Worm (Caenorhabditis elegans) whole organism, late embryonic: ENCODE results near the gene gpr-1.

Experiments
- C08G9.2 ChIP-seq: sonication (generic microtip); optimal IDR thresholded peaks from 2 replicates; lab custom pipeline; 2016; ENCODE audit warnings: mild to moderate bottlenecking, missing genetic modification characterization, moderate library complexity, missing compliant biosample characterization
- C38D4.7 ChIP-seq: fragments of 200-800 bp; sonication (Bioruptor generic); optimal IDR thresholded peaks from 2 replicates; lab custom pipeline; 2018; ENCODE audit warnings: mild to moderate bottlenecking, missing genetic modification characterization, moderate library complexity, missing compliant biosample characterization
- F13H6.1 ChIP-seq: sonication (generic microtip); optimal IDR thresholded peaks from 2 replicates; lab custom pipeline; 2016; ENCODE audit warnings: missing genetic modification characterization, missing compliant biosample characterization
- K02D7.2 ChIP-seq: sonication (generic microtip); optimal IDR thresholded peaks from 2 replicates; lab custom pipeline; 2017; ENCODE audit warnings: mild to moderate bottlenecking, missing genetic modification characterization, missing compliant biosample characterization
- K09A11.1 ChIP-seq: sonication (generic microtip); optimal IDR thresholded peaks from 2 replicates; lab custom pipeline; 2017; ENCODE audit warnings: antibody characterized with exemption, mild to moderate bottlenecking, missing genetic modification characterization, missing compliant biosample characterization; ENCODE audit not compliant: insufficient read depth
- T23F11.4 ChIP-seq: fragments of 200-800 bp; sonication (Bioruptor generic); optimal IDR thresholded peaks from 2 replicates; lab custom pipeline; 2018; ENCODE audit warnings: mild to moderate bottlenecking, missing genetic modification characterization, missing compliant biosample characterization
- Y22D7AL.16 ChIP-seq: sonication (generic microtip); optimal IDR thresholded peaks from 2 replicates; lab custom pipeline; 2016; ENCODE audit warnings: missing genetic modification characterization, missing compliant biosample characterization
- ahr-1 ChIP-seq: sonication (generic microtip); optimal IDR thresholded peaks from 2 replicates; lab custom pipeline; 2016; ENCODE audit warnings: missing genetic modification characterization, missing compliant biosample characterization
- ceh-14 ChIP-seq: sonication (generic microtip); optimal IDR thresholded peaks from 2 replicates; lab custom pipeline; 2016; ENCODE audit warnings: missing genotype, missing genetic modification characterization, missing compliant biosample characterization
- ceh-18 ChIP-seq: sonication (generic microtip); optimal IDR thresholded peaks from 2 replicates; lab custom pipeline; 2016; ENCODE audit warnings: missing genetic modification characterization, missing compliant biosample characterization
- ceh-2 ChIP-seq: sonication (generic microtip); optimal IDR thresholded peaks from 2 replicates; lab custom pipeline; 2016; ENCODE audit warnings: missing genotype, missing genetic modification characterization, missing compliant biosample characterization
- ceh-22 ChIP-seq: sonication (generic microtip); optimal IDR thresholded peaks from 2 replicates; lab custom pipeline; 2017; ENCODE audit warnings: missing biosample characterization, missing genetic modification characterization
- ceh-24 ChIP-seq: sonication (generic microtip); optimal IDR thresholded peaks from 2 replicates; lab custom pipeline; 2016; ENCODE audit warnings: mild to moderate bottlenecking, missing genetic modification characterization, missing compliant biosample characterization
- ceh-30 ChIP-seq: fragments of 150-350 bp; optimal IDR thresholded peaks from 2 replicates; lab custom pipeline; 2014; ENCODE audit warnings: missing biosample characterization, missing genetic modification characterization
- ceh-48 ChIP-seq: sonication (generic microtip); optimal IDR thresholded peaks from 2 replicates; lab custom pipeline; 2016; ENCODE audit warnings: missing genetic modification characterization, inconsistent platforms, missing compliant biosample characterization
- ceh-6 ChIP-seq: fragments of 200-800 bp; sonication (Bioruptor generic); optimal IDR thresholded peaks from 2 replicates; lab custom pipeline; 2018; ENCODE audit warnings: mild to moderate bottlenecking, missing genetic modification characterization, missing compliant biosample characterization
- ceh-9 ChIP-seq: sonication (generic microtip); optimal IDR thresholded peaks from 2 replicates; lab custom pipeline; 2016; ENCODE audit warnings: mild to moderate bottlenecking, missing genetic modification characterization, inconsistent platforms, missing compliant biosample characterization
- che-1 ChIP-seq: sonication (generic microtip); optimal IDR thresholded peaks from 2 replicates; lab custom pipeline; 2016; ENCODE audit warnings: mild to moderate bottlenecking, missing genetic modification characterization, missing compliant biosample characterization
- dmd-4 ChIP-seq: sonication (generic microtip); optimal IDR thresholded peaks from 2 replicates; lab custom pipeline; 2016; ENCODE audit warnings: borderline replicate concordance, missing genetic modification characterization, missing compliant biosample characterization
- dve-1 ChIP-seq: sonication (generic microtip); optimal IDR thresholded peaks from 2 replicates; lab custom pipeline; 2017; ENCODE audit warnings: antibody characterized with exemption, mild to moderate bottlenecking, missing genetic modification characterization, missing compliant biosample characterization
- elt-2 ChIP-seq: sonication (generic microtip); optimal IDR thresholded peaks from 2 replicates; lab custom pipeline; 2016; ENCODE audit warnings: missing genetic modification reagents, missing genetic modification characterization, missing compliant biosample characterization
- elt-4 ChIP-seq: sonication (generic microtip); optimal IDR thresholded peaks from 2 replicates; lab custom pipeline; 2016; ENCODE audit warnings: missing genetic modification characterization, missing compliant biosample characterization
- fax-1 ChIP-seq: sonication (generic microtip); optimal IDR thresholded peaks from 2 replicates; lab custom pipeline; 2016; ENCODE audit warnings: missing genotype, missing genetic modification characterization, missing compliant biosample characterization
- fkh-6 ChIP-seq: sonication (generic microtip); optimal IDR thresholded peaks from 2 replicates; lab custom pipeline; 2016; ENCODE audit warnings: missing genetic modification characterization, missing compliant biosample characterization
- gmeb-2 ChIP-seq: sonication (generic microtip); optimal IDR thresholded peaks from 2 replicates; lab custom pipeline; 2016; ENCODE audit warnings: missing genetic modification characterization, inconsistent platforms, missing compliant biosample characterization
- hlh-30 ChIP-seq: sonication (generic microtip); optimal IDR thresholded peaks from 2 replicates; lab custom pipeline; 2017; ENCODE audit warnings: antibody characterized with exemption, missing genetic modification characterization, missing compliant biosample characterization; ENCODE audit not compliant: insufficient read depth
- hlh-8 ChIP-seq: sonication (generic microtip); optimal IDR thresholded peaks from 2 replicates; lab custom pipeline; 2016; ENCODE audit warnings: missing genotype, missing genetic modification characterization, missing compliant biosample characterization
- lim-6 ChIP-seq: sonication (generic microtip); optimal IDR thresholded peaks from 2 replicates; lab custom pipeline; 2016; ENCODE audit warnings: missing genetic modification characterization, missing compliant biosample characterization
- madf-2 ChIP-seq: sonication (generic microtip); optimal IDR thresholded peaks from 2 replicates; lab custom pipeline; 2017; ENCODE audit warnings: missing genetic modification characterization, missing compliant biosample characterization
- nfya-1 ChIP-seq: sonication (generic microtip); optimal IDR thresholded peaks from 2 replicates; lab custom pipeline; 2017; ENCODE audit warnings: missing genetic modification characterization, mild to moderate bottlenecking, missing compliant biosample characterization, antibody characterized with exemption, moderate library complexity
- nhr-11 ChIP-seq: fragments of 150-350 bp; optimal IDR thresholded peaks from 2 replicates; lab custom pipeline; 2014; ENCODE audit warnings: missing biosample characterization, missing genetic modification characterization
- odd-2 ChIP-seq: sonication (generic microtip); optimal IDR thresholded peaks from 2 replicates; lab custom pipeline; 2017; ENCODE audit warnings: antibody characterized with exemption, mild to moderate bottlenecking, missing genetic modification characterization, missing compliant biosample characterization
- pag-3 ChIP-seq: sonication (generic microtip); optimal IDR thresholded peaks from 2 replicates; lab custom pipeline; 2016; ENCODE audit warnings: missing compliant biosample characterization, missing genetic modification characterization, borderline replicate concordance
- pha-4 ChIP-seq: fragments of 150-350 bp; optimal IDR thresholded peaks from 2 replicates; lab custom pipeline; 2018; ENCODE audit warnings: missing biosample characterization, missing genetic modification reagents, missing genetic modification characterization
- pqm-1 ChIP-seq: sonication (generic microtip); optimal IDR thresholded peaks from 2 replicates; lab custom pipeline; 2016; ENCODE audit warnings: missing genetic modification characterization, missing compliant biosample characterization
- ref-2 ChIP-seq: sonication (generic microtip); optimal IDR thresholded peaks from 2 replicates; lab custom pipeline; 2016; ENCODE audit warnings: missing genetic modification characterization, missing compliant biosample characterization
- rnt-1 ChIP-seq: sonication (generic microtip); optimal IDR thresholded peaks from 2 replicates; lab custom pipeline; 2016; ENCODE audit warnings: missing genetic modification characterization, missing compliant biosample characterization
- sox-2 ChIP-seq: fragments of 200-800 bp; sonication (Bioruptor generic); IDR thresholded peaks from 2 replicates; pipeline ENCODE4 v1.3.6; 2022; ENCODE audit warnings: missing genetic modification reagents, missing genetic modification characterization, missing compliant biosample characterization
- sox-4 ChIP-seq: sonication (generic microtip); optimal IDR thresholded peaks from 2 replicates; lab custom pipeline; 2017; ENCODE audit warnings: mild to moderate bottlenecking, missing genetic modification characterization, inconsistent platforms, missing compliant biosample characterization
- syd-9 ChIP-seq: sonication (generic microtip); optimal IDR thresholded peaks from 2 replicates; lab custom pipeline; 2016; ENCODE audit warnings: mild to moderate bottlenecking, missing genetic modification characterization, moderate library complexity, missing compliant biosample characterization
- tbx-2 ChIP-seq: sonication (generic microtip); optimal IDR thresholded peaks from 2 replicates; lab custom pipeline; 2016; ENCODE audit warnings: missing genetic modification characterization, missing compliant biosample characterization
- unc-55 ChIP-seq: sonication (generic microtip); optimal IDR thresholded peaks from 2 replicates; lab custom pipeline; 2017; ENCODE audit warnings: missing biosample characterization, missing genetic modification reagents, missing genetic modification characterization
- zip-5 ChIP-seq: sonication (generic microtip); optimal IDR thresholded peaks from 2 replicates; lab custom pipeline; 2016; ENCODE audit warnings: missing genetic modification characterization, missing compliant biosample characterization
- ztf-16 ChIP-seq: sonication (generic microtip); optimal IDR thresholded peaks from 2 replicates; lab custom pipeline; 2017; ENCODE audit warnings: missing genetic modification characterization, missing compliant biosample characterization

gpr-1 gene

DNA sequence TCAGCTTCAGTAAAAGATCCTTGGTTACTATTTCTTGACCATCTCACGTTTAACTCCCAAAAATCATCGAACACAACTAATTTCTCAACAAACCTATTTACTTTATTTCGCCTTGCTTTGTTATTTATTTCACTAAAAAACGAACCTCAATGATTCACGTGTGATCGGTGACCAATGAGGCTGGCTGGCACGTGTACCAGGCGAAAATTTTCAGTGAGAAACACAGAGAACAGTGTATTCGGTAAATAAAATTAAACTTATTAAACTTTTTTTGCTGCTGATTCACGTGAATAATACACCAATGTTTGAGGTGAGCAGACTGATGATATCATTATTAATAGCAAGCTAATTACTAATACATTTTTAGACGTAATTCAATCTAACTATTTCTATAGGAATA is 26.7 kb downstream of the gpr-1 start:
- TF ChIP-seq ahr-1 (tag; lab: Kevin White, UChicago) (no peak), syd-9 (no peak), gmeb-2 (tag; lab: Kevin White, UChicago) (no peak), ceh-22 (tag; lab: Kevin White, UChicago) (no peak), lim-6 (no peak), ztf-16 (tag; lab: Kevin White, UChicago) (no peak), K02D7.2 (no peak), ceh-9 (tag; lab: Kevin White, UChicago) (no peak), C08G9.2 (tag; lab: Kevin White, UChicago) (no peak)

DNA sequence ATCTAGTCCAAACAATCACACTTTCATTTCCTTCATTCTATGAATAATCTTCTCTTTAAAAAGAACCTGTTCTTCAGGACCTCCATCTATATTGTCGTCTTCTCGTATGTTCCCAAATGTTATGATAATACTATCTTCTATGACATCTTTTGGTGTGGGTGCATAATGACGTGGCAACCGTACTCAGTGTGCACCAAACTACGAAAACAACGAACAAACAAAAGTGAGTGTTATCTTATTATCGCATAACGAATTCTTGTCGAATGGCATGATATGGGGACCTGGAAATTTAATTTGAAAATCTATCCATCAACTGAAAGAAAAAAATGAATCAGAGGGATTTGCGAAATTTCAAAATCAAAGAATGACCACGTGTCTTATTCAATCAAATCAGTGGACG is 27.3 kb downstream of the gpr-1 start:
- TF ChIP-seq sox-2 (no peak), elt-2 (peak; percentile 67), sox-4 (tag; lab: Kevin White, UChicago) (no peak), ceh-48 (no peak), nhr-11 (tag; lab: Kevin White, UChicago) (no peak)

DNA sequence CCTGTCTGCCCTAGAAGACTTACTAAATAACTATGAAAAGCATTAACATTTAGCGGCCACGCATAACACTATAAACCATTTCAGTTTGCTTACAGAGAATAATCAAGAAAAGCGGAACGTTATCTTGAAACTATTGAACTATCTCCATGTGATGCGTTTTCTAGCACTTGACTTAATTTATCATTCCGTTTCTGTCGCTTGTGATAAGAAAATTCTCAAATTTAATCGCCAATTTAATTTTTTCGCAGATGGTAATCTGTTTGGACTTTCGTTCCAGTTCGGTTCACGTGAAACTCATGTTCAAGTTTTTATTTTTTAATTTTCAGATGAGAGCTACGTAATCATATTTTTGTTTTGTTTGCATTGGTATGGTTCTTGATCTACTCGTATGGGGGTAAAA is 28.2 kb downstream of the gpr-1 start:
- TF ChIP-seq madf-2 (no peak), elt-2 (peak; percentile 81), T23F11.4 (GFP tag; lab: Kevin White, UChicago) (no peak), ref-2 (tag; lab: Kevin White, UChicago) (no peak)

DNA sequence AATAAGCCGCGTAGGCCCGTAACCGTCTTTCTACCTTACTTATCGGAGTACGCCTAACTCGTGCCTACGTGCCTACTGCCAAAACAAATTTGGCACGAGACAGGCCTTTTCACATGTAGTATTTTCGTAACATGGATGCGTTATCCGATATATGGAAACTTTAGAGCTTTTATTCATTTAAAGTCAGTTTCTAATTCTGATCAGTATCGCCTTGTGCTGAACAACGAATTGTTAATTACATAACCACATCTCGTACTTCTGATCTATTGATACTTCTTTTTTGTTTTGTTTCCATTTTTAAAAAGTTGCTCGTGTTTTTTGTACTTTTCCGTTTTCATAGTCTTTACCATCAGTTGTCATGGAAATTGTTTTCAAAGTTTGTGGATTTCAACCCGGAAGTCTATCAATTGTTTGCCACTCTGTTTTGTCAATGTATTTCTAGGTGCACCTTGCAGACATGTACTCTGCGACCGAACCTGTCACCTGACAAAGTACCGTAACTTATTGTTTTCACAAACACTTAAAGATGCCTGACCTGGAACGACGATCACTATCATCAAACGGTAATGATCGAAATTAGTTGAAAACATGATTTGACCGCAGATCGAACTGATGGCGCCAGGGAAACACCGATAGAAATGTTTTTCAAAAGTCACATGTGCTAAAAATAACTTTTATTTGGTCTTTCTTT is 29.1 kb downstream of the gpr-1 start:
- TF ChIP-seq fkh-6 (tag; lab: Kevin White, UChicago) (no peak), C38D4.7 (GFP tag; lab: Kevin White, UChicago) (no peak), pag-3 (tag; lab: Kevin White, UChicago) (no peak), che-1 (tag; lab: Kevin White, UChicago) (no peak), nhr-11 (tag; lab: Kevin White, UChicago) (no peak), fax-1 (no peak), elt-4 (tag; lab: Kevin White, UChicago) (no peak), ztf-16 (tag; lab: Kevin White, UChicago) (no peak), Y22D7AL.16 (tag; lab: Kevin White, UChicago) (no peak), K09A11.1 (no peak), dmd-4 (no peak), dve-1 (tag; lab: Kevin White, UChicago) (no peak), zip-5 (tag; lab: Kevin White, UChicago) (no peak), odd-2 (tag; lab: Kevin White, UChicago) (no peak), ceh-30 (tag; lab: Kevin White, UChicago) (no peak), rnt-1 (tag; lab: Kevin White, UChicago) (no peak), pha-4 (tag; lab: Kevin White, UChicago) (no peak)
- TF ChIP-seq, all 69 proteins: peak for 0

DNA sequence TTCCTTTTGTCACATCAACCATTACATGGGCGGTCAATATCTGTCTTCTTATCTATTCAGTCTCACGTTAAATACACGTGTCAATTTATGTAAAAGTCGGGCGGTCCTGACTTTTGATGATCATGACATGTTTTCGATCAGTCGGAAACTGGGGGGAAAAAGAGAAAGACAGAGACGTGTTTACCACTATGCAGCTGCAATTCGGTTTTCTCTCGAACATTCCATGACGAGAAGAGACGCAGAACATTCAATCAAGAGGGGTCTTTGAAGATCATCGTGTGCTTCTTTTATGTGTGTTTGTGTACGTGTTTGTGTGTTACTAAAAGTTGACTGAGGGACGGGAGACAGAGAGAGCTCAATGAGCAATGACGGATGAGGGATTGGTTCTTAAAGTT is 29.6 kb downstream of the gpr-1 start:
- TF ChIP-seq pag-3 (tag; lab: Kevin White, UChicago), result no peak
- TF ChIP-seq ceh-2 (tag; lab: Kevin White, UChicago), result no peak
- peak; percentile 71 for TF ChIP-seq rnt-1 (tag; lab: Kevin White, UChicago)
- peak; percentile 78 for TF ChIP-seq tbx-2 (tag; lab: Kevin White, UChicago)
- TF ChIP-seq ceh-6 (GFP tag; lab: Kevin White, UChicago), result no peak
- peak; percentile 33 for TF ChIP-seq hlh-8 (tag; lab: Kevin White, UChicago)
- TF ChIP-seq T23F11.4 (GFP tag; lab: Kevin White, UChicago), result peak; percentile 42
- TF ChIP-seq nfya-1 (tag; lab: Kevin White, UChicago), result peak; percentile 58
- peak; percentile 10 for TF ChIP-seq ztf-16 (tag; lab: Kevin White, UChicago)
- TF ChIP-seq K02D7.2, result no peak
- TF ChIP-seq fax-1, result no peak
- peak; percentile 33 for TF ChIP-seq hlh-30 (tag; lab: Kevin White, UChicago)
- peak; percentile 20 for TF ChIP-seq K09A11.1
- TF ChIP-seq pqm-1, result peak; percentile 80
- no peak for TF ChIP-seq ceh-14 (tag; lab: Kevin White, UChicago)
- TF ChIP-seq F13H6.1, result peak; percentile 72
- peak; percentile 94 for TF ChIP-seq unc-55 (GFP tag; lab: Kevin White, UChicago)
- peak; percentile 96 for TF ChIP-seq ceh-18
- TF ChIP-seq elt-2, result peak; percentile 69
- TF ChIP-seq dve-1 (tag; lab: Kevin White, UChicago), result peak; percentile 62
- TF ChIP-seq ceh-24 (tag; lab: Kevin White, UChicago), result no peak
